Fruit fly (Drosophila melanogaster): Measurements from ENCODE around the gene CG42331.
A peak's percentile ranks its signal among the peaks of the same experiment; 100 is the strongest.

The CG42331 gene

DNA sequence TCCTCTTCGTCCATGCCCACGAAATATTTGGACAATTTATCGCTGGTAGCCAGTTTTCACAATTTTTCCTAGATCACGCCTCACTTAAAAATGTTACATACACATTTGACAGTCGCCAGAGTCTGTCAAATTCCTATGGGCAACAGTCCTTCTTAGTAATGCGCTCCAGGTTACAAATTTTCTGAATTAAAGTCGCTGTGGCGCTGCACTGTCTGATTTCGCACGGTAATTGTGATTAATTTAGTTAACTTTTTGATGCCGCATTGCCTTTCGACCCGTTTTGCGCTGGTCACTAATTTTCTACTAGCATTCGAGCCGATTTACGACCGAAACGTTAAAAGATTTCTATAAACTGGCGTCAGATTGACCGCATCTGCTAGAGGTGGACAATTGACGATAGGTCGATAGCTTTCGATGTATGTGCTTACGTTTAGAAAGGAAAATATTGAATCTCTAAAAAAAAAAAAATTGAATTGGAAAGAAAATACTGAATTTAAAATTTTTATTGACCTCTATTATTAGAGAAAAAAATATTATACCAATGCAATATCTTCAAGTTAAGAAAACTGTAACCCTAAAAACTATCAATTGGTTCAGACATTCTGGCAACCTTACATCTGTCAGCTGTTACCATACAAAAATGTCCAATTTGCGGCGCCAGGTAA is 41.8 kb downstream of the CG42331 start, which contains the start of the genes lili and CG34150 (continued):
- no peak for TF ChIP-seq run (tag; optimal IDR thresholded peaks at IDR 0.05)
- TF ChIP-seq Tbp (GFP tag; optimal IDR thresholded peaks at IDR 0.05): no peak
- TF ChIP-seq CG30431 (GFP tag; optimal IDR thresholded peaks at IDR 0.05): no peak
- TF ChIP-seq ranshi (GFP tag; IDR thresholded peaks at IDR 0.05): peak; percentile 55; the same call in 1 of the 2 replicates
- peak; percentile 53 for TF ChIP-seq bcd (GFP tag; optimal IDR thresholded peaks at IDR 0.05)
- peak; percentile 63 for TF ChIP-seq HmgZ (tag; optimal IDR thresholded peaks at IDR 0.05)
- no peak for TF ChIP-seq lov (optimal IDR thresholded peaks at IDR 0.05)
- no peak for TF ChIP-seq lov (GFP tag; IDR thresholded peaks at IDR 0.05)
- TF ChIP-seq ewg (GFP tag; optimal IDR thresholded peaks at IDR 0.05): peak; percentile 51
- TF ChIP-seq wdn (GFP tag; IDR thresholded peaks at IDR 0.05): no peak
- TF ChIP-seq org-1 (GFP tag; optimal IDR thresholded peaks at IDR 0.05): no peak
- TF ChIP-seq dmrt99B (tag; optimal IDR thresholded peaks at IDR 0.05): no peak
- TF ChIP-seq CG10959 (GFP tag; IDR thresholded peaks at IDR 0.05): no peak
- TF ChIP-seq nom (GFP tag; optimal IDR thresholded peaks at IDR 0.05): peak; percentile 33
- peak; percentile 46; the same call in 1 of the 2 replicates for TF ChIP-seq ara (GFP tag; IDR thresholded peaks at IDR 0.05)
- TF ChIP-seq Fer2 (tag; optimal IDR thresholded peaks at IDR 0.05): peak; percentile 81
- TF ChIP-seq CG11093 (GFP tag; IDR thresholded peaks at IDR 0.05): peak; percentile 44; the same call in 1 of the 3 replicates
- TF ChIP-seq CG10462 (GFP tag; optimal IDR thresholded peaks at IDR 0.05): peak; percentile 71
- TF ChIP-seq Hr39 (optimal IDR thresholded peaks at IDR 0.05): no peak
- TF ChIP-seq ATbp (GFP tag; optimal IDR thresholded peaks at IDR 0.05): no peak
- TF ChIP-seq chn (GFP tag; optimal IDR thresholded peaks at IDR 0.05): peak; percentile 78
- TF ChIP-seq gcm (GFP tag; optimal IDR thresholded peaks at IDR 0.05): peak; percentile 57
- TF ChIP-seq CG8924 (tag; optimal IDR thresholded peaks at IDR 0.05): peak; percentile 75
- peak; percentile 73 for TF ChIP-seq CG9215 (GFP tag; IDR thresholded peaks at IDR 0.05)
- peak; percentile 6 for TF ChIP-seq NK7.1 (GFP tag; optimal IDR thresholded peaks at IDR 0.05)
- TF ChIP-seq maf-S (GFP tag; optimal IDR thresholded peaks at IDR 0.05): peak; percentile 62
- TF ChIP-seq ato (GFP tag; IDR thresholded peaks at IDR 0.05; ENCODE audit: partially characterized antibody): peak; percentile 58; the same call in 1 of the 2 replicates
- 0 out of 3 replicates have a peak, but pooled peaks have one; percentile 45 for TF ChIP-seq CG2889 (GFP tag; IDR thresholded peaks at IDR 0.05)
- no peak for TF ChIP-seq Stat92E (GFP tag; optimal IDR thresholded peaks at IDR 0.05)
- TF ChIP-seq Rfx (GFP tag; IDR thresholded peaks at IDR 0.05): peak; percentile 78
- TF ChIP-seq Dp (GFP tag; optimal IDR thresholded peaks at IDR 0.05): peak; percentile 67
- no peak for TF ChIP-seq CG9876 (GFP tag; optimal IDR thresholded peaks at IDR 0.05)
- no peak for TF ChIP-seq CG17802 (tag; optimal IDR thresholded peaks at IDR 0.05)
- TF ChIP-seq Sry-β (GFP tag; optimal IDR thresholded peaks at IDR 0.05): peak; percentile 27
- peak; percentile 93 for TF ChIP-seq CG12391 (tag; optimal IDR thresholded peaks at IDR 0.05)
- peak; percentile 44; the same call in 1 of the 3 replicates for TF ChIP-seq CG7357 (GFP tag; IDR thresholded peaks at IDR 0.05)
- peak; percentile 63 for TF ChIP-seq kay (GFP tag; optimal IDR thresholded peaks at IDR 0.05)
- no peak for TF ChIP-seq rib (GFP tag; IDR thresholded peaks at IDR 0.05)
- peak; percentile 90 for TF ChIP-seq Jarid2 (GFP tag; optimal IDR thresholded peaks at IDR 0.05)
- peak; percentile 30 for TF ChIP-seq Hmx (GFP tag; optimal IDR thresholded peaks at IDR 0.05)
- TF ChIP-seq CG8388 (GFP tag; optimal IDR thresholded peaks at IDR 0.05): peak; percentile 55
- peak; percentile 76 for TF ChIP-seq Ets97D (GFP tag; optimal IDR thresholded peaks at IDR 0.05)
- peak; percentile 47 for TF ChIP-seq shn (GFP tag; optimal IDR thresholded peaks at IDR 0.05)
- no peak for TF ChIP-seq Vsx1 (GFP tag; optimal IDR thresholded peaks at IDR 0.05)
- no peak for TF ChIP-seq sc (optimal IDR thresholded peaks at IDR 0.05)
- peak; percentile 36 for TF ChIP-seq sc (GFP tag; optimal IDR thresholded peaks at IDR 0.05)
- TF ChIP-seq chm (GFP tag; IDR thresholded peaks at IDR 0.05): peak; percentile 87
- TF ChIP-seq unpg (GFP tag; optimal IDR thresholded peaks at IDR 0.05): peak; percentile 71
- TF ChIP-seq ems (GFP tag; optimal IDR thresholded peaks at IDR 0.05): peak; percentile 70
- TF ChIP-seq repo (GFP tag; optimal IDR thresholded peaks at IDR 0.05): peak; percentile 53
- no peak for TF ChIP-seq gce (GFP tag; IDR thresholded peaks at IDR 0.05)
